Worm (Caenorhabditis elegans): ENCODE results near the gene slc-36.5.

- no peak for TF ChIP-seq skn-1 (tag; optimal IDR thresholded peaks at IDR 0.05)
- no peak for TF ChIP-seq unc-39 (tag; optimal IDR thresholded peaks at IDR 0.05)
- TF ChIP-seq unc-62 (GFP tag; optimal IDR thresholded peaks at IDR 0.05), result no peak
- TF ChIP-seq fos-1 (tag; optimal IDR thresholded peaks at IDR 0.05), result no peak
- no peak for TF ChIP-seq snpc-4 (tag; optimal IDR thresholded peaks at IDR 0.05)
- TF ChIP-seq lin-13 (GFP tag; optimal IDR thresholded peaks at IDR 0.05), result no peak
- TF ChIP-seq peb-1 (tag; optimal IDR thresholded peaks at IDR 0.05), result no peak
- no peak for TF ChIP-seq gmeb-1 (tag; optimal IDR thresholded peaks at IDR 0.05)
Measured at ce11 chrII:6843680-6844079, 33.2 kb downstream of the slc-36.5 start.

Measured in whole organism, L2 larva.